Worm (Caenorhabditis elegans) whole organism, midembryonic: ENCODE results near the gene xbx-3.

Experiments used
- T22C8.4 ChIP-seq: fragments of 200-800 bp; sonication (Bioruptor generic); IDR thresholded peaks from 2 replicates; pipeline ENCODE4 v1.3.6; 2022; ENCODE audit warnings: missing genetic modification characterization, missing compliant biosample characterization
- cog-1 ChIP-seq: sonication (generic microtip); optimal IDR thresholded peaks from 2 replicates; lab custom pipeline; 2016; ENCODE audit warnings: missing genetic modification characterization, missing compliant biosample characterization
- flt-1 ChIP-seq: fragments of 200-800 bp; sonication (Bioruptor generic); IDR thresholded peaks from 2 replicates; pipeline ENCODE4 v1.3.6; 2022; ENCODE audit warnings: missing genetic modification characterization, missing compliant biosample characterization
- klf-2 ChIP-seq: fragments of 200-800 bp; sonication (Bioruptor generic); conservative IDR thresholded peaks from 2 replicates; pipeline ENCODE4 v1.3.6; 2022; ENCODE audit warnings: missing genetic modification reagents, missing genetic modification characterization, missing compliant biosample characterization
- med-1 ChIP-seq: sonication (generic microtip); optimal IDR thresholded peaks from 2 replicates; lab custom pipeline; 2017; ENCODE audit warnings: missing genetic modification characterization, mild to moderate bottlenecking, missing compliant biosample characterization, antibody characterized with exemption, missing genetic modification reagents; ENCODE audit not compliant: insufficient read depth
- ref-1 ChIP-seq: fragments of 200-800 bp; sonication (Bioruptor generic); conservative IDR thresholded peaks from 2 replicates; pipeline ENCODE4 v1.3.6; 2022; ENCODE audit warnings: missing genetic modification reagents, missing genetic modification characterization, missing compliant biosample characterization
- tab-1 ChIP-seq: fragments of 200-800 bp; sonication (Bioruptor generic); IDR thresholded peaks from 2 replicates; pipeline ENCODE4 v1.3.6; 2022; ENCODE audit warnings: missing genetic modification characterization, missing compliant biosample characterization
- ztf-23 ChIP-seq: fragments of 200-800 bp; sonication (Bioruptor generic); IDR thresholded peaks from 2 replicates; pipeline ENCODE4 v1.3.6; 2022; ENCODE audit warnings: missing genetic modification reagents, missing genetic modification characterization, missing compliant biosample characterization
- ztf-29 ChIP-seq: fragments of 200-800 bp; sonication (Bioruptor generic); IDR thresholded peaks from 2 replicates; pipeline ENCODE4 v1.3.6; 2022; ENCODE audit warnings: missing genetic modification reagents, missing genetic modification characterization, missing compliant biosample characterization

xbx-3 gene

DNA sequence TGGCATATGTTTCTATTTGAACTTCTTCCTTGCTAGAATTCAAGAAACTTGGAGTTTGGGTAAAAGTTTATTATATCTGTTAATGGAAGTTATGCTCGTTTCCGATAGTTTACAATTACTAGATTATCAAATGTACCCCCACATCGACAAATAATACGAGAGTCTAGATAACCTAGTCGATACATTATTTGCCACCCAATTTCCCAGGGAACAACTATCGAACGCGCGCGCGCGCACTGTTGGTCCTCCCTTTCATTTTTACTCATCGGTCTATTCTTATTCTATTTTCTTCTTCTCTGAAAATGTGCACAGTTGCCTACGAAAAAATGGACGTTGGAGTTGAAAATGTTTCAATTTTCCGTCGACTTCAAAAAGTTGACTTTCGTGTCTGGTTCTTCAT lies 24.8 kb downstream of the xbx-3 start, which contains the start of gene T16G12.13:
T16G12.13 (plus strand) TSS at position 293 of the 400 bp plus-strand sequence.
- TF ChIP-seq klf-2 (GFP tag; lab: Robert Waterston, UW), result no peak
- no peak for TF ChIP-seq ztf-29
- TF ChIP-seq T22C8.4 (GFP tag; lab: Robert Waterston, UW), result no peak
- TF ChIP-seq ztf-23 (GFP tag; lab: Robert Waterston, UW), result no peak
- no peak for TF ChIP-seq med-1 (GFP tag; lab: Kevin White, UChicago)
- TF ChIP-seq flt-1 (GFP tag; lab: Robert Waterston, UW), result no peak
- no peak for TF ChIP-seq cog-1 (tag; lab: Kevin White, UChicago)
- no peak for TF ChIP-seq ref-1
- TF ChIP-seq tab-1 (GFP tag; lab: Robert Waterston, UW), result no peak

DNA sequence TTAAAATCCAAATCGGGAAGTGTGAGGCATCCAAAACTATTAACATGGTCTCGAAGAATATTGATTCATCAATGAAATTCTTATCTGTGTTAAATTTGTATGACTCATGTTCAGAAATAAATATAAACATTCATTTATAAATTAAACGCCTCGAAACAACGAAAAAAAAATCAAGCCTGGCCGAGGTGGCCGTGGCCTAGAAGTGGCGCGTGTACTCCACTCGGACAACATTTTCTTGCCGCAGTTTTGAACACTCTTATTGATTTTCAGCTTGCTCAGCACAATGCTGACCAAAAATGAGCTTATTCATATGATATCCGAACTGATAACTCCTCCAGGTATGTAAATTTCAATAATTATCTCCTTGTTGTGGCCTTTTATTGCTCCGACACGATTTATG lies 28.4 kb downstream of the xbx-3 start, which contains the start of gene ekl-6:
ekl-6 (plus strand) TSS at position 265 of the 400 bp plus-strand sequence.
- TF ChIP-seq ref-1 (no peak), flt-1 (GFP tag; lab: Robert Waterston, UW) (peak; percentile 71), med-1 (GFP tag; lab: Kevin White, UChicago) (no peak), T22C8.4 (GFP tag; lab: Robert Waterston, UW) (peak; percentile 10; the same call in 1 of the 2 replicates), cog-1 (tag; lab: Kevin White, UChicago) (peak; percentile 37), tab-1 (GFP tag; lab: Robert Waterston, UW) (no peak)

ce11 chrIII:10069278-10069677 lies 33.5 kb downstream of the xbx-3 start, which contains the start of gene T16G12.6:
Gene T16G12.6, plus strand, starts transcription at chrIII:10069578.
- no peak for TF ChIP-seq ztf-23 (GFP tag; lab: Robert Waterston, UW)
- no peak for TF ChIP-seq med-1 (GFP tag; lab: Kevin White, UChicago)
- TF ChIP-seq cog-1 (tag; lab: Kevin White, UChicago), result no peak
- TF ChIP-seq ztf-29, result no peak
- TF ChIP-seq klf-2 (GFP tag; lab: Robert Waterston, UW), result no peak
- no peak for TF ChIP-seq flt-1 (GFP tag; lab: Robert Waterston, UW)
- TF ChIP-seq tab-1 (GFP tag; lab: Robert Waterston, UW), result no peak
- no peak for TF ChIP-seq ref-1

ce11 chrIII:10076042-10076441 lies 40.3 kb downstream of the xbx-3 start:
- TF ChIP-seq flt-1 (GFP tag; lab: Robert Waterston, UW), result no peak
- TF ChIP-seq cog-1 (tag; lab: Kevin White, UChicago), result no peak
- TF ChIP-seq ztf-29, result no peak

DNA sequence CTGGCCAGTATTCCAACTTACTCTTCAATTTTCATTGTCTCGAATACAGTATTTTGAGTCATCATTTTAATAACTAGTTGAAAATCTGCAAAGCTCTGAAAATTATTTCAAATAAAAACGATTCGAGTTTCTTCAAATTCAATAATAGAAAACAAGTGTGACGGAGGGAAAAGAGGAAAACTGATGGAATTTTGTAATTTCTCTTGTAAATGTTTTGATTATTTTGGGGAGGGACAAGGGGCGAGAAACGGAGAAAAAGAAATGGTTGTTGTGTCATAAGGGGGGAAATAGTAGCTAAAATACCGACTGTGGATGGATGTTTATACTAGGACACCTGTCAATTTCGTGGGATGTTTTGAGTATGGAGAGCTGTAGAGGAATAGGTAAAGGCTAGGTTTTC lies 42.4 kb downstream of the xbx-3 start, which contains the start of gene T16G12.9:
T16G12.9 (minus strand) TSS at position 101 of the 400 bp plus-strand sequence.
- TF ChIP-seq tab-1 (GFP tag; lab: Robert Waterston, UW), result no peak
- no peak for TF ChIP-seq flt-1 (GFP tag; lab: Robert Waterston, UW)
- TF ChIP-seq cog-1 (tag; lab: Kevin White, UChicago), result no peak
- no peak for TF ChIP-seq ztf-29
- TF ChIP-seq T22C8.4 (GFP tag; lab: Robert Waterston, UW), result no peak
- TF ChIP-seq klf-2 (GFP tag; lab: Robert Waterston, UW), result no peak
- no peak for TF ChIP-seq med-1 (GFP tag; lab: Kevin White, UChicago)
- TF ChIP-seq ref-1, result no peak
- no peak for TF ChIP-seq ztf-23 (GFP tag; lab: Robert Waterston, UW)

DNA sequence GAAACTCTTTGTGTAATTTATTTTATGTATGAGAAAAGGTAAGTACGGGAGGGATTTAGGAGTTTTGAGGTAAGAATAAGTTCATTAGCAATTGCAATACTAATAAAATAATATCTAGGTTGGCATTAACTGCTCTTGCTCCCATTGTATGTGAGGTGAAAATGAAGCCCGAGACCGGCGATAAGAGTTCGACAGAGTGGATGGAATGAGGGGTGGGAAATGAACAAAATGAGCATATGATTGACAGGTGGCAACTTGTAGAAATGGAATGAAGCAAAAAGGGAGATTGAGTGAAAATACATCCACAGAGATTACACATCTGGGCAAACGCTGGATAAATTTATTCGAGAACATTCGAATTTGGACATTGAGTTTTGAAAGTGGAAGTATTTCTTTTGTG lies 43.0 kb downstream of the xbx-3 start:
- TF ChIP-seq klf-2 (GFP tag; lab: Robert Waterston, UW) (no peak), T22C8.4 (GFP tag; lab: Robert Waterston, UW) (no peak), med-1 (GFP tag; lab: Kevin White, UChicago) (no peak), flt-1 (GFP tag; lab: Robert Waterston, UW) (no peak), tab-1 (GFP tag; lab: Robert Waterston, UW) (no peak), cog-1 (tag; lab: Kevin White, UChicago) (no peak), ztf-23 (GFP tag; lab: Robert Waterston, UW) (no peak), ztf-29 (no peak), ref-1 (no peak)

DNA sequence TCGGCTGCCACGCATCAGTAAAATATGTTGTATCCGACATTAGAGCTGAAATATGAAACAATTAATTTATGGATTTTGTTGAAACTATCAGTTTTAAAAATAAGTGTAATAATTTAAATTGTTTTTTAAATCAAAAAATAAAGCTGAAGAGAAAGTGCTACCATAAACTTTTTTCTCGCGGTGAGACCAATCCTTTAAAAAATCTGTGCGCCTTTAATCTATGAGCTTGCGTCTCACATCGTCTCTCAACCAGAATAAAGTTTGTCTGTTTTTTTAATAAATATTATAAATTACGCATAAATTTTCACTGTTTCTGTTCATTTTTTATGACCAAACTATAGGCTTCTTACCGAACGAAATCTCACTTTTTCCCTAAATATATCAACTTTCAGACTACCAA lies 47.5 kb downstream of the xbx-3 start, which contains the start of gene T16H12.3:
T16H12.3 (minus strand) TSS at position 51 of the 400 bp plus-strand sequence.
- TF ChIP-seq klf-2 (GFP tag; lab: Robert Waterston, UW) (no peak), ref-1 (no peak), tab-1 (GFP tag; lab: Robert Waterston, UW) (no peak), med-1 (GFP tag; lab: Kevin White, UChicago) (no peak), cog-1 (tag; lab: Kevin White, UChicago) (no peak), flt-1 (GFP tag; lab: Robert Waterston, UW) (no peak), ztf-29 (no peak), ztf-23 (GFP tag; lab: Robert Waterston, UW) (no peak), T22C8.4 (GFP tag; lab: Robert Waterston, UW) (no peak)

DNA sequence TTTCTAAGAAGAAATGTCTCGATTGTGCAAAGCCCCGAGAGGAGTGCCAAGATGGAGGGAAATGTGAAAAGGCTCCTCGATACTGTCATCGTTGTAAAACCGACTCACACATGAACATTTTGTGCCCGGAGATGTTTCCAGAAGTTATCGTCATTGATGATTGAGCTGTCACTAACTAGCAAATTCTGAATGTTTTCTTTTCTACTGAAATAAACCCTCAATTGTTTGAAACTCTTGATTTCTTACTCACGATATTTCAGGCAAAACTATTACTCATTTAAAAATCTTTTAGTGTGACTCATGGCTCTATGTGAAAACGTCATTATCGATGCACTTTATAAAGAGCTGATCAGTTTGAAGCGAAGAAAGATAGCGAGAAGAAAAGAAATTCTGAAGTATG lies 49.4 kb downstream of the xbx-3 start, which contains the start of gene T16H12.13:
T16H12.13 (plus strand) TSS at position 301 of the 400 bp plus-strand sequence.
- TF ChIP-seq ref-1, result no peak
- TF ChIP-seq T22C8.4 (GFP tag; lab: Robert Waterston, UW), result no peak
- TF ChIP-seq klf-2 (GFP tag; lab: Robert Waterston, UW), result no peak
- TF ChIP-seq ztf-23 (GFP tag; lab: Robert Waterston, UW), result no peak
- TF ChIP-seq ztf-29, result no peak
- no peak for TF ChIP-seq flt-1 (GFP tag; lab: Robert Waterston, UW)
- TF ChIP-seq med-1 (GFP tag; lab: Kevin White, UChicago), result no peak
- no peak for TF ChIP-seq cog-1 (tag; lab: Kevin White, UChicago)
- TF ChIP-seq tab-1 (GFP tag; lab: Robert Waterston, UW), result no peak

DNA sequence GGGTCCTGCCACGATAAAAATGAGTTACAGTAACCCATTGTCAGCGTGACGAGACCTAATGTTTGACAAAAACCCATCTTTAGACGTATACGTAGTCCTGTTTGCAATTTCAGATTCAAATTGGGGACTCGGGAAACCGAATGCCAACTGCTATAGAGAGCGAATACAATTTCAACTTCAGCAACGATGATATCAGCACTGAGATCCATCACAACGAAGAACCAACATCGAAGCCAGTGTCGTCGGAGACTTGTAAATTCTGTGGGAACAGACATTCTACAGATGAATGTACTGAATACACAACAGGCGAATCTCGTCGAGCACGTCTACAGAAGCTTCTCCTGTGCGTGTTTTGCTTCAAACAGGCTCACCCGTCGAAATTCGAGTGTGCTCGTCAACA lies 49.8 kb downstream of the xbx-3 start:
- TF ChIP-seq klf-2 (GFP tag; lab: Robert Waterston, UW) (no peak), ztf-29 (no peak), tab-1 (GFP tag; lab: Robert Waterston, UW) (no peak), flt-1 (GFP tag; lab: Robert Waterston, UW) (no peak), ref-1 (no peak), cog-1 (tag; lab: Kevin White, UChicago) (no peak), T22C8.4 (GFP tag; lab: Robert Waterston, UW) (no peak), med-1 (GFP tag; lab: Kevin White, UChicago) (no peak), ztf-23 (GFP tag; lab: Robert Waterston, UW) (no peak)
